Fruit fly (Drosophila melanogaster) whole organism, embryonic: ENCODE results near the gene dpr2.
A peak's percentile ranks its signal among the peaks of the same experiment; 100 is the strongest.

Experiments used
- B-H1 ChIP-seq: fragments of 200-800 bp; sonication (Bioruptor generic); IDR thresholded peaks from 3 replicates; pipeline ENCODE4 v1.3.6; 2022; ENCODE audit warnings: missing biosample characterization, missing genetic modification characterization
- Blimp-1 ChIP-seq: fragments of 200-800 bp; sonication (Bioruptor generic); optimal IDR thresholded peaks from 3 replicates; lab custom pipeline; 2018; ENCODE audit warnings: missing biosample characterization, missing genetic modification characterization, mild to moderate bottlenecking, moderate library complexity, missing genetic modification reagents
- CG10431 ChIP-seq: fragments of 200-800 bp; sonication (Bioruptor generic); optimal IDR thresholded peaks from 3 replicates; lab custom pipeline; 2018; ENCODE audit warnings: missing biosample characterization, mild to moderate bottlenecking, missing genetic modification characterization
- CG10543 ChIP-seq: fragments of 200-800 bp; sonication (Bioruptor generic); optimal IDR thresholded peaks from 3 replicates; lab custom pipeline; 2017; ENCODE audit warnings: missing biosample characterization, mild to moderate bottlenecking, missing genetic modification characterization, moderate library complexity
- CG11504 ChIP-seq: fragments of 200-800 bp; sonication (Bioruptor generic); optimal IDR thresholded peaks from 3 replicates; lab custom pipeline; 2019; ENCODE audit warnings: missing biosample characterization, mild to moderate bottlenecking, missing genetic modification characterization, moderate library complexity
- CG11695 ChIP-seq: fragments of 200-800 bp; sonication (Bioruptor generic); IDR thresholded peaks from 3 replicates; pipeline ENCODE4 v1.3.6; 2022; ENCODE audit warnings: missing biosample characterization, missing genetic modification characterization
- CG12236 ChIP-seq: fragments of 200-800 bp; sonication (Bioruptor generic); optimal IDR thresholded peaks from 2 replicates; lab custom pipeline; 2016; ENCODE audit warnings: missing biosample characterization, missing genetic modification characterization
- CG12299 ChIP-seq: fragments of 200-800 bp; sonication (Bioruptor generic); optimal IDR thresholded peaks from 2 replicates; lab custom pipeline; 2018; ENCODE audit warnings: missing biosample characterization, mild to moderate bottlenecking, missing genetic modification characterization
- CG1233 ChIP-seq: fragments of 200-800 bp; sonication (Bioruptor generic); optimal IDR thresholded peaks from 4 replicates; lab custom pipeline; 2018; ENCODE audit warnings: missing biosample characterization, mild to moderate bottlenecking, missing genetic modification characterization
- CG18619 ChIP-seq: fragments of 200-800 bp; sonication (Bioruptor generic); optimal IDR thresholded peaks from 3 replicates; lab custom pipeline; 2017; ENCODE audit warnings: missing biosample characterization, mild to moderate bottlenecking, missing genetic modification characterization
- CG2875 ChIP-seq: fragments of 200-800 bp; sonication (Bioruptor generic); optimal IDR thresholded peaks from 2 replicates; lab custom pipeline; 2017; ENCODE audit warnings: missing biosample characterization, mild to moderate bottlenecking, missing genetic modification characterization, missing genetic modification reagents
- CG43689 ChIP-seq: fragments of 200-800 bp; sonication (Bioruptor generic); IDR thresholded peaks from 2 replicates; pipeline ENCODE4 v1.3.6; 2022; ENCODE audit warnings: missing biosample characterization, missing genetic modification characterization
- CG4404 ChIP-seq: fragments of 200-800 bp; sonication (Bioruptor generic); IDR thresholded peaks from 2 replicates; pipeline ENCODE4 v1.3.6; 2022; ENCODE audit warnings: missing biosample characterization, missing genetic modification characterization
- CG6272 ChIP-seq: fragments of 200-800 bp; sonication (Bioruptor generic); IDR thresholded peaks from 2 replicates; pipeline ENCODE4 v1.3.6; 2022; ENCODE audit warnings: missing biosample characterization, missing genetic modification characterization
- CG6689 ChIP-seq: fragments of 200-800 bp; sonication (Bioruptor generic); IDR thresholded peaks from 2 replicates; pipeline ENCODE4 v1.3.6; 2022; ENCODE audit warnings: missing biosample characterization, missing genetic modification characterization
- Deaf1 ChIP-seq: fragments of 200-800 bp; optimal IDR thresholded peaks from 3 replicates; lab custom pipeline; 2019; ENCODE audit warnings: missing biosample characterization, mild to moderate bottlenecking, missing genetic modification characterization, moderate library complexity
- Dip3 ChIP-seq: fragments of 200-800 bp; sonication (Bioruptor generic); optimal IDR thresholded peaks from 3 replicates; lab custom pipeline; 2016; ENCODE audit warnings: missing biosample characterization, missing genetic modification characterization
- Doc3 ChIP-seq: fragments of 200-800 bp; sonication (Bioruptor generic); IDR thresholded peaks from 3 replicates; pipeline ENCODE4 v1.3.6; 2022; ENCODE audit warnings: missing biosample characterization, missing genetic modification characterization; ENCODE audit not compliant: partially characterized antibody
- Fer2 ChIP-seq: fragments of 200-800 bp; sonication (Bioruptor generic); optimal IDR thresholded peaks from 2 replicates; lab custom pipeline; 2018; ENCODE audit warnings: missing biosample characterization, mild to moderate bottlenecking, missing genetic modification characterization, moderate library complexity
- HHEX ChIP-seq: fragments of 200-800 bp; sonication (Bioruptor generic); optimal IDR thresholded peaks from 3 replicates; lab custom pipeline; 2017; ENCODE audit warnings: missing biosample characterization, mild to moderate bottlenecking, missing genetic modification characterization, missing genetic modification reagents
- HLH3B ChIP-seq: fragments of 200-800 bp; sonication (Bioruptor generic); IDR thresholded peaks from 2 replicates; pipeline ENCODE4 v1.3.6; 2022; ENCODE audit warnings: missing biosample characterization, missing genetic modification characterization
- HmgD ChIP-seq: fragments of 200-800 bp; sonication (Bioruptor generic); optimal IDR thresholded peaks from 3 replicates; lab custom pipeline; 2016; ENCODE audit warnings: missing biosample characterization, missing genetic modification characterization
- MTF-1 ChIP-seq: fragments of 200-800 bp; sonication (Bioruptor generic); optimal IDR thresholded peaks from 2 replicates; lab custom pipeline; 2018; ENCODE audit warnings: missing biosample characterization, mild to moderate bottlenecking, missing genetic modification characterization, borderline replicate concordance
- NK7.1 ChIP-seq: fragments of 200-800 bp; sonication (Bioruptor generic); optimal IDR thresholded peaks from 3 replicates; lab custom pipeline; 2016; ENCODE audit warnings: missing biosample characterization, missing genetic modification characterization
- abd-A ChIP-seq: fragments of 200-800 bp; sonication (Bioruptor generic); optimal IDR thresholded peaks from 3 replicates; lab custom pipeline; 2019; ENCODE audit warnings: missing biosample characterization, mild to moderate bottlenecking, missing genetic modification characterization, moderate library complexity
- bowl ChIP-seq: fragments of 200-800 bp; sonication (Bioruptor generic); IDR thresholded peaks from 2 replicates; pipeline ENCODE4 v1.3.6; 2022; ENCODE audit warnings: missing biosample characterization, missing genetic modification characterization
- chn ChIP-seq: fragments of 200-800 bp; sonication (Bioruptor generic); optimal IDR thresholded peaks from 2 replicates; lab custom pipeline; 2016; ENCODE audit warnings: missing biosample characterization, missing genetic modification characterization
- croc ChIP-seq: fragments of 200-800 bp; sonication (Bioruptor generic); conservative IDR thresholded peaks from 3 replicates; pipeline ENCODE4 v1.3.6; 2022; ENCODE audit warnings: missing biosample characterization, missing genetic modification characterization
- crp ChIP-seq, 2 experiments: fragments of 200-800 bp; sonication (Bioruptor generic); optimal IDR thresholded peaks; 2 replicates in 1 of 2; 3 replicates in 1 of 2; lab custom pipeline; 2017; ENCODE audit warnings: missing biosample characterization in 2 of 2, missing genetic modification characterization in 2 of 2, mild to moderate bottlenecking in 1 of 2, moderate library complexity in 1 of 2
- dan ChIP-seq: fragments of 200-800 bp; sonication (Bioruptor generic); IDR thresholded peaks from 2 replicates; pipeline ENCODE4 v1.3.6; 2022; ENCODE audit warnings: missing biosample characterization, missing genetic modification characterization
- disco-r ChIP-seq: fragments of 200-800 bp; sonication (Bioruptor generic); optimal IDR thresholded peaks from 2 replicates; lab custom pipeline; 2016; ENCODE audit warnings: missing biosample characterization, missing genetic modification characterization
- ems ChIP-seq: fragments of 200-800 bp; sonication (Bioruptor generic); optimal IDR thresholded peaks from 3 replicates; lab custom pipeline; 2016; ENCODE audit warnings: missing biosample characterization, missing genetic modification characterization
- fu2 ChIP-seq: fragments of 200-800 bp; sonication (Bioruptor generic); optimal IDR thresholded peaks from 2 replicates; lab custom pipeline; 2016; ENCODE audit warnings: missing biosample characterization, missing genetic modification characterization
- gcm2 ChIP-seq: fragments of 200-800 bp; sonication (Bioruptor generic); optimal IDR thresholded peaks from 2 replicates; lab custom pipeline; 2016; ENCODE audit warnings: missing biosample characterization, missing genetic modification characterization
- hkb ChIP-seq, 2 experiments: fragments of 200-800 bp in 1 of 2; fragments of >200 bp in 1 of 2; sonication (Bioruptor generic) in 1 of 2; IDR thresholded peaks in 1 of 2; optimal IDR thresholded peaks in 1 of 2; 2 replicates each; pipeline versions ENCODE4 v1.3.6 to Lab custom; 2017 to 2022; ENCODE audit warnings: missing biosample characterization in 1 of 2, missing genetic modification characterization in 1 of 2
- lab ChIP-seq: fragments of 200-800 bp; sonication (Bioruptor generic); optimal IDR thresholded peaks from 3 replicates; lab custom pipeline; 2017; ENCODE audit warnings: missing biosample characterization, missing genetic modification characterization, mild to moderate bottlenecking, moderate library complexity, missing genetic modification reagents
- lov ChIP-seq, 2 experiments: fragments of 200-800 bp in 1 of 2; fragments of >200 bp in 1 of 2; sonication (Bioruptor generic) in 1 of 2; IDR thresholded peaks in 1 of 2; optimal IDR thresholded peaks in 1 of 2; 2 replicates in 1 of 2; 3 replicates in 1 of 2; pipeline versions ENCODE4 v1.3.6 to Lab custom; 2017 to 2022; ENCODE audit warnings: missing biosample characterization in 1 of 2, missing genetic modification characterization in 1 of 2
- psq ChIP-seq: fragments of 200-800 bp; sonication (Bioruptor generic); optimal IDR thresholded peaks from 2 replicates; lab custom pipeline; 2017; ENCODE audit warnings: missing biosample characterization, missing genetic modification characterization
- ranshi ChIP-seq: fragments of 200-800 bp; sonication (Bioruptor generic); IDR thresholded peaks from 2 replicates; pipeline ENCODE4 v1.3.6; 2022; ENCODE audit warnings: missing biosample characterization, missing genetic modification characterization
- ttk ChIP-seq: fragments of 200-800 bp; sonication (Bioruptor generic); IDR thresholded peaks from 2 replicates; pipeline ENCODE4 v2.1.2; 2022; ENCODE audit warnings: missing biosample characterization, missing genetic modification characterization
- z ChIP-seq: fragments of 200-800 bp; sonication (Bioruptor generic); IDR thresholded peaks from 3 replicates; pipeline ENCODE4 v1.3.6; 2022; ENCODE audit warnings: missing biosample characterization, missing genetic modification characterization
- zen ChIP-seq: fragments of 200-800 bp; sonication (Bioruptor generic); optimal IDR thresholded peaks from 3 replicates; lab custom pipeline; 2018; ENCODE audit warnings: missing biosample characterization, mild to moderate bottlenecking, missing genetic modification characterization, moderate library complexity

The dpr2 gene

DNA sequence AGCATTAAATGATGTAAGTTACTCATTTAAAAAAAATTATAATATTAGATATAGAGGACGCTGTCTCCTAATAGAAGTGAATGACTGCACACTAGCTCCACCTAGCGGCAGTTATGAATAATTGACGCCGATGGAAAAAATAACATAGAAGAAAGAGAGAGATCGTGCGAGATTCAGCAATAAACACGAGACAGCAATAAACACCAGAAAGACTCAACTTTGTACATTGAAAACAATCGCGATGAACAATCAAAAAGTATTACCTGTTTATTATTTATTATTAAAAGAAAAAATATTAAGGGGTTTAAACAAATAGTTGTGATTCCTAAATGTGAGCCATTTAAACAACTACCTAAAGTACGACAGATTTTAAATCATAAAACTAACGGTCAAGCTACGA lies 22.2 kb upstream of the dpr2 start (continued):
- TF ChIP-seq HHEX (peak; percentile 17), bowl (GFP tag; lab: Robert Waterston, UW) (0 out of 2 replicates have a peak, but pooled peaks have one; percentile 9), CG11695 (GFP tag; lab: Robert Waterston, UW) (peak; percentile 58; the same call in 1 of the 3 replicates), B-H1 (GFP tag; lab: Robert Waterston, UW) (peak; percentile 34; the same call in 1 of the 3 replicates), z (GFP tag; lab: Robert Waterston, UW) (peak; percentile 93), CG43689 (GFP tag; lab: Robert Waterston, UW) (no peak), chn (GFP tag; lab: Kevin White, UChicago) (no peak), zen (tag; lab: Kevin White, UChicago) (peak; percentile 40), CG12299 (tag; lab: Kevin White, UChicago) (no peak), Blimp-1 (GFP tag; lab: Kevin White, UChicago) (no peak), CG1233 (GFP tag; lab: Kevin White, UChicago) (peak; percentile 14), ttk (no peak), lab (GFP tag; lab: Kevin White, UChicago) (no peak), hkb (optimal IDR thresholded peaks at IDR 0.05; lab: Kevin White, UChicago) (no peak), hkb (GFP tag; IDR thresholded peaks at IDR 0.05; lab: Robert Waterston, UW) (peak; percentile 82), HLH3B (GFP tag; lab: Robert Waterston, UW) (peak; percentile 30; the same call in 1 of the 2 replicates), abd-A (tag; lab: Kevin White, UChicago) (no peak), CG6689 (GFP tag; lab: Robert Waterston, UW) (peak; percentile 63), gcm2 (GFP tag; lab: Kevin White, UChicago) (no peak), MTF-1 (GFP tag; lab: Kevin White, UChicago) (peak; percentile 1), croc (GFP tag; lab: Robert Waterston, UW) (peak; percentile 58), disco-r (GFP tag; lab: Kevin White, UChicago) (no peak), CG10431 (no peak), fu2 (GFP tag; lab: Kevin White, UChicago) (no peak), Dip3 (GFP tag; lab: Kevin White, UChicago) (no peak), CG10543 (GFP tag; lab: Kevin White, UChicago) (no peak), CG2875 (GFP tag; lab: Kevin White, UChicago) (no peak), Fer2 (tag; lab: Kevin White, UChicago) (no peak), psq (no peak), CG12236 (no peak), ranshi (GFP tag; lab: Robert Waterston, UW) (no peak), CG6272 (GFP tag; lab: Robert Waterston, UW) (no peak), ems (no peak), Doc3 (GFP tag; lab: Robert Waterston, UW) (no peak), NK7.1 (GFP tag; lab: Kevin White, UChicago) (no peak), Deaf1 (tag; lab: Kevin White, UChicago) (no peak), CG4404 (no peak), lov (optimal IDR thresholded peaks at IDR 0.05; lab: Kevin White, UChicago) (no peak), lov (GFP tag; IDR thresholded peaks at IDR 0.05; lab: Robert Waterston, UW) (no peak), CG18619 (GFP tag; lab: Kevin White, UChicago) (no peak), dan (no peak), HmgD (GFP tag; lab: Kevin White, UChicago) (no peak), crp (GFP tag; optimal IDR thresholded peaks at IDR 0.05; lab: Kevin White, UChicago) (no peak), CG11504 (tag; lab: Kevin White, UChicago) (no peak)
